Fruit fly (Drosophila melanogaster) whole organism, pupa: Measurements from ENCODE around the gene CG6236.

ENCODE experiments used
- CG13204 ChIP-seq: fragments of 200-800 bp; sonication (Bioruptor generic); optimal IDR thresholded peaks from 2 replicates; lab custom pipeline; 2018; ENCODE audit warnings: missing biosample characterization, mild to moderate bottlenecking, missing genetic modification characterization, moderate library complexity
- CG14655 ChIP-seq: fragments of 200-800 bp; sonication (Bioruptor generic); optimal IDR thresholded peaks from 3 replicates; lab custom pipeline; 2017; ENCODE audit warnings: mild to moderate bottlenecking, missing biosample characterization, missing genetic modification reagents, missing genetic modification characterization
- CG15710 ChIP-seq: fragments of 200-800 bp; sonication (Bioruptor generic); optimal IDR thresholded peaks from 2 replicates; lab custom pipeline; 2018; ENCODE audit warnings: missing biosample characterization, mild to moderate bottlenecking, missing genetic modification characterization, moderate library complexity
- CG17806 ChIP-seq: fragments of 200-800 bp; sonication (Bioruptor generic); optimal IDR thresholded peaks from 2 replicates; lab custom pipeline; 2018; ENCODE audit warnings: missing biosample characterization, mild to moderate bottlenecking, missing genetic modification characterization, moderate library complexity
- CG4496 ChIP-seq: fragments of 200-800 bp; sonication (Bioruptor generic); IDR thresholded peaks from 3 replicates; pipeline ENCODE4 v1.3.6; 2022; ENCODE audit warnings: missing biosample characterization, missing genetic modification characterization
- CG8301 ChIP-seq: fragments of 200-800 bp; sonication (Bioruptor generic); optimal IDR thresholded peaks from 2 replicates; lab custom pipeline; 2018; ENCODE audit warnings: missing biosample characterization, mild to moderate bottlenecking, missing genetic modification characterization
- CG9948 ChIP-seq: fragments of 200-800 bp; sonication (Bioruptor generic); optimal IDR thresholded peaks from 2 replicates; lab custom pipeline; 2018; ENCODE audit warnings: missing biosample characterization, mild to moderate bottlenecking, missing genetic modification characterization, moderate library complexity
- D1 ChIP-seq: fragments of 200-800 bp; sonication (Bioruptor generic); optimal IDR thresholded peaks from 2 replicates; lab custom pipeline; 2018; ENCODE audit warnings: missing biosample characterization, mild to moderate bottlenecking, missing genetic modification characterization, moderate library complexity
- Ets98B ChIP-seq: fragments of 200-800 bp; sonication (Bioruptor generic); IDR thresholded peaks from 2 replicates; pipeline ENCODE4 v1.3.6; 2022; ENCODE audit warnings: missing biosample characterization, missing genetic modification characterization
- Pif1B ChIP-seq: fragments of 200-800 bp; sonication (Bioruptor generic); optimal IDR thresholded peaks from 3 replicates; lab custom pipeline; 2016; ENCODE audit warnings: missing biosample characterization, missing genetic modification characterization

- TF ChIP-seq CG15710 (tag; lab: Kevin White, UChicago): no peak
- TF ChIP-seq CG17806 (tag; lab: Kevin White, UChicago): no peak
- TF ChIP-seq Pif1B: no peak
- TF ChIP-seq CG14655 (GFP tag; lab: Kevin White, UChicago): no peak
- no peak for TF ChIP-seq CG9948 (tag; lab: Kevin White, UChicago)
- no peak for TF ChIP-seq CG8301 (tag; lab: Kevin White, UChicago)
- TF ChIP-seq Ets98B (GFP tag; lab: Robert Waterston, UW): no peak
- TF ChIP-seq CG4496: no peak
- no peak for TF ChIP-seq D1
- no peak for TF ChIP-seq CG13204 (GFP tag; lab: Kevin White, UChicago)
These were observed 44.9 kb downstream of the CG6236 start for dm6 chr3R:15282982-15283809.
